Worm (Caenorhabditis elegans): ENCODE measurements around the gene F43C11.3.

- no peak for TF ChIP-seq blmp-1 (tag; optimal IDR thresholded peaks at IDR 0.05)
- TF ChIP-seq nhr-76 (tag; optimal IDR thresholded peaks at IDR 0.05): no peak
- no peak for TF ChIP-seq skn-1 (tag; optimal IDR thresholded peaks at IDR 0.05)
- TF ChIP-seq elt-3 (tag; optimal IDR thresholded peaks at IDR 0.05): no peak
- no peak for TF ChIP-seq dpl-1 (GFP tag; optimal IDR thresholded peaks at IDR 0.05)
- TF ChIP-seq lin-13 (GFP tag; optimal IDR thresholded peaks at IDR 0.05): no peak
- no peak for TF ChIP-seq nhr-71 (tag; optimal IDR thresholded peaks at IDR 0.05)
These were observed 10.6 kb downstream of the F43C11.3 start, which contains the start of gene F43C11.11 for ce11 chrII:2363673-2364072.

Data from whole organism, L1 larva.